Worm (Caenorhabditis elegans) whole organism, L4/young adult: ENCODE measurements around the gene amt-2.

Experiments used
- W03F9.2 ChIP-seq: fragments of 150-350 bp; optimal IDR thresholded peaks from 2 replicates; lab custom pipeline; 2014; ENCODE audit warnings: missing biosample characterization, missing genetic modification characterization
- dao-5 ChIP-seq: sonication (generic microtip); optimal IDR thresholded peaks from 2 replicates; lab custom pipeline; 2016; ENCODE audit warnings: missing genotype, missing genetic modification characterization, moderate library complexity, missing compliant biosample characterization
- him-1 ChIP-seq: sonication (generic microtip); optimal IDR thresholded peaks from 2 replicates; lab custom pipeline; 2016; ENCODE audit warnings: missing genotype, missing genetic modification reagents, missing genetic modification characterization, missing compliant biosample characterization

DNA sequence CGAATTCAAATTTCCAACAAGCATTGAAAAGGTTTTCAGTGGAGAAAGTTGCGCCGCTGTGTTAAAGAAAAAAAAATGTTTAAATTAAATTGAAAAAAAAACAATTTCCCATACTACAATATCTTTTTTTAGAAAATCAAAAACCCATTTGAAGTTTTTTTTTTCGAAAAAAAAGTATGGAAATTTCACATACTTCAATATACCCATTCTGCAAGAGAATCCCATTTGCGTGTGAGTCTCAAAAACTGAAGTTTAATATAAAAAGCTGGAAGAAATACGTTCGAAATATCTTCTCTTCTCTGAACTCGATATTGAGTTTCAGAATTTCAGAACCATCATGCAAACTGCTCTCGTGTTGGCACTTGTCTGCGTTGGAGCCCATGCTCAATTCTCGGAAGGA lies 28.0 kb downstream of the amt-2 start, which contains the start of gene scl-7:
- TF ChIP-seq W03F9.2: no peak
- no peak for TF ChIP-seq dao-5 (tag; lab: Kevin White, UChicago)
- TF ChIP-seq him-1 (tag; lab: Kevin White, UChicago): no peak
